Worm (Caenorhabditis elegans): ENCODE results near the gene K10H10.7.

Gene K10H10.7

ce11 chrII:14507563-14507962, at the start of gene K10H10.7, which contains the start of gene K10H10.10:
TSS of gene K10H10.7 (minus strand) at chrII:14507663.
TSS of gene K10H10.10 (plus strand) at chrII:14507766.
- TF ChIP-seq unc-62 (GFP tag; optimal IDR thresholded peaks at IDR 0.05), result no peak

ce11 chrII:14555019-14555418, 47.6 kb upstream of the K10H10.7 start:
- TF ChIP-seq unc-62 (GFP tag; optimal IDR thresholded peaks at IDR 0.05), result no peak

DNA sequence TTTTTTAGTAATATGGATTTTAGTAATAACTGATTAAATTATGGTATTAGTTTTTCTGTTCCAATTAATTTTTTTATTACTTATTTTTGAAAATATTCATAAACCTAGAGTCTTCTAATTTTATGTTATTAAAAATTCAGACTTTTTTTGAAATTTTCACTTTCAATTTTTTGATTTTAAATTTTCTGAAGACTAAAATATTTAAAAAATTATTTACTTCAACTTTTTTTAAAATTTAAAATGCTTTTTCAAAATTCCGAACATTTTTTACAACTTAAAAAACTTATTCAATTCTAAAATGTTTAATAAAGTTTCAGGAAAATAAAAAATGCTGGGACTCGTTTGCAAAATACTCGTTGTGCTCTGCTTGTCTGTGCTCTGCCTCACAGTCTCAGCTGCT, 43.1 kb upstream of the K10H10.7 start, which contains the start of gene nlp-41:
TSS of gene nlp-41 (plus strand) at position 301 of the 400 bp plus-strand sequence.
- TF ChIP-seq unc-62 (GFP tag; optimal IDR thresholded peaks at IDR 0.05), result no peak

- TF ChIP-seq unc-62 (GFP tag; optimal IDR thresholded peaks at IDR 0.05), result no peak
Observed at ce11 chrII:14548691-14549090, 41.2 kb upstream of the K10H10.7 start, which contains the start of gene gcy-29. TSS of gene gcy-29 (minus strand) at chrII:14548791.

- no peak for TF ChIP-seq unc-62 (GFP tag; optimal IDR thresholded peaks at IDR 0.05)
Observed at ce11 chrII:14540551-14540950, 33.1 kb upstream of the K10H10.7 start.

DNA sequence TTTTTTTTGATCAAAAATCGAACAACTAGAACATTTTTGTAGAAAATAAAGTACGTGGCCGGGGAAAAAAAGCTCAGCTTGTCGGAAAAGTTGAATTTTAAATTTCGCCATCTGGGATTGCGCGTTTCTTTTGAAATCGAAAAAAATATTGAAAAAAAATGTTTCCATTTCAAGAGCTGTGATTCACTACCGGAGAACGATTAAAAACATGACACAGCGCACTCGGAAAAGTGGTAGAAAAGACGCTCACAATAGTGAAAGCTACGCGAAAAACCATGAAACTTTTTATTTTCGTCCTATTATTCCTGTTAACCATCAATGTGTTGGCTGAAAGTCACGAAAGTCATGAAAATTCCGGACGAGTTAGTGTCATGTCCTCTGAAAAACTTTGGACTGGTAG, 30.3 kb upstream of the K10H10.7 start, which contains the start of the genes clec-147 and C04H5.7:
TSS of gene clec-147 (minus strand) at position 101 of the 400 bp plus-strand sequence.
TSS of gene C04H5.7 (plus strand) at position 219 of the 400 bp plus-strand sequence.
- TF ChIP-seq unc-62 (GFP tag; optimal IDR thresholded peaks at IDR 0.05), result no peak

DNA sequence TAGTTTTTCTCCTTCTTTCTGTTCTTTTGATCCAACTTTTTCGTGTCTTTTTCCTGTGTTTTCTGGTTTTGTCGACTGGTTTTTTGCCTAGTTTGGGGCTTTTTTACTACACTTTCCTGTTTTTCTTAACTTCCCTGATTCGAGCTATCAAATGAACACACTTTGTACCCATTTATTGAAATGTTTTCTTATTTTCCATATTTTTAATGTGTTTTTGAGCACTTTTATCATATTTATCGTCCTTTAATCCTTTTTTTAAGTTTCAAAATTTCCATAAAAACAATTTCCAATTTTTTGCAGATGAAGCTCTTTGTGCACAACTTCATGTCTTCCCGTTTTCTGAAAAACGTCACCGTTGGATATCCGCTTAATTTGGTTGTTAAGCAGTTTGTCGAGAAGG, 26.5 kb upstream of the K10H10.7 start, which contains the start of gene C04H5.1:
TSS of gene C04H5.1 (plus strand) at position 301 of the 400 bp plus-strand sequence.
- no peak for TF ChIP-seq unc-62 (GFP tag; optimal IDR thresholded peaks at IDR 0.05)

DNA sequence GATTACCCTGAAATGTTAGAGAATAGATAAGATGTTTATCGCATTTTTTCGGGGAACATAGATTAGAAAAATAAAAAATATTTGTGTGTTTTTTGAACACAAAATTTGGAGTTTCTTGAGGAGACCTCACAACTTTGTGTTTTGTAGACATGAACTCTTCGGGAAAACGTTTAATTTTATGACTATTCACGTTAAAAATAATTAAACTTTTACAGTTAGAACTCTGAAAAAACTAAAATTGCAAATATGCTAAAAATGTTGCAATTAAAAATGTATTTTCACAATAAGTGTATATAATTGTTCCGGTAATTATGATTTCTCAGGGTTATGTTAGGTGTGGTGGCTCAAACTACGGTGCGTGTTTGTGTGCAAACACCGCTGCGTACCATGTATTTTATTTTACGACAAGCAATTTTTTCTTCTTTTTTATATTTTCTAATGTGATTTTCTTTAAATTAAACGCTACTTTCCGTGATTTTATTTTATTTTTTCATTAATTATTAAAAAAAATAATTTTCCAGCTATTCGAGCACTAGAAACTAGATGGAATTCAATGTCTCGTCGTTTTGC, 20.9 kb upstream of the K10H10.7 start, which contains the start of the genes F57C2.5 and spat-1:
TSS of gene F57C2.5 (minus strand) at position 7 of the 570 bp plus-strand sequence.
TSS of gene spat-1 (plus strand) at position 520 of the 570 bp plus-strand sequence.
- TF ChIP-seq unc-62 (GFP tag; optimal IDR thresholded peaks at IDR 0.05), result no peak

ce11 chrII:14527104-14527503, 19.6 kb upstream of the K10H10.7 start:
- no peak for TF ChIP-seq unc-62 (GFP tag; optimal IDR thresholded peaks at IDR 0.05)

ce11 chrII:14525013-14525412, 17.6 kb upstream of the K10H10.7 start, which contains the start of gene F57C2.4:
TSS of gene F57C2.4 (plus strand) at chrII:14525313.
- TF ChIP-seq unc-62 (GFP tag; optimal IDR thresholded peaks at IDR 0.05), result no peak

DNA sequence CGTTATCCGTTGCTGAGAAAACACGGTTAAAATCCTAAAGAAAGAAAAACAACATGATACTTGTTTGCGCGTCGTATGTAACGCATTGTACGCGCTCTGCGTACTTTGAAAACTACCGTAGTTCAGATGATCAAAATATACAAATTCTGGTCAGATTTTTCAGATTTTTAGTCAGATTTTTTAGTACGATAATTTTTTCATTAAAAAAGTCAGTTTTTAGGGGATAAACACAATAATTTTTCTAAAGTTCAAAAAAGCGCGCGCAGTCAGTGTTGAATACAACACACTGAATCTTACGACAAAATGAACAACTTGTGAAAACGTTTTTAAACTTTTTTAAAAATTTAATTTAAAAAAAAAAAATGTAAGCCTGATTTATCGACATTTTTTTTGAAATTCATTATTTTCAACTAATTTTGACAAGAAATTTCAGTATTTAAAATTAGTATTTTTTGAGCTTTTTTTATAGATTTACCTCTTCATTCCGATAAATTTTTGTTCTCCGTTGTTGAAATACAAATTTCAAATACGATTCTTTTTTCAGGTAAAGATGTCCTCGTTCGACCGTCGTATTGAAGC, 16.3 kb upstream of the K10H10.7 start, which contains the start of gene pot-2:
TSS of gene pot-2 (plus strand) at position 529 of the 579 bp plus-strand sequence.
- TF ChIP-seq unc-62 (GFP tag; optimal IDR thresholded peaks at IDR 0.05), result no peak

- no peak for TF ChIP-seq unc-62 (GFP tag; optimal IDR thresholded peaks at IDR 0.05)
Observed at ce11 chrII:14523070-14523572, 15.7 kb upstream of the K10H10.7 start, which contains the start of gene btb-20. TSS of gene btb-20 (minus strand) at chrII:14523522.

ce11 chrII:14522037-14522436, 14.6 kb upstream of the K10H10.7 start, which contains the start of gene btb-19:
TSS of gene btb-19 (minus strand) at chrII:14522137.
- TF ChIP-seq unc-62 (GFP tag; optimal IDR thresholded peaks at IDR 0.05), result no peak

DNA sequence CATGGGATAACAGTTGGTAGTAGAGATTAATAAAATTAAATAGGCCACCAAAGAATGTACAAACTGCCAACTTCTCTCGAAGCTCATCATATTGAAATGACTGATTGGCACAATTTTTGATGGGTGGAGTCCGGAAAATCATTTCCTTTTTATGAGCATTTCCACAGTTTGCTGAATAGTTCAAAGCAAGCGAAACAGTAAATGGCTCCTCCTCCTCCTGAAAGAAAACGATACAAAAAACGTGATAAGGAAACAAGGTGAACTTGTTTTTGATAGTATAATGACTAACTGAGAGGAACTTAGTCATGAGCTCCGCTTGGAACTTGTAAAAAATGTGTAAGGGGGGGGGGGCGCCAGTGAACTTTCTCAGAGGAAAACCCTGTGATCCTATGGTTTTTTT, 7.6 kb upstream of the K10H10.7 start, which contains the start of gene K10H10.9:
TSS of gene K10H10.9 (minus strand) at position 101 of the 400 bp plus-strand sequence.
- TF ChIP-seq unc-62 (GFP tag; optimal IDR thresholded peaks at IDR 0.05), result no peak

- no peak for TF ChIP-seq unc-62 (GFP tag; optimal IDR thresholded peaks at IDR 0.05)
Observed at ce11 chrII:14511189-14511588, 3.7 kb upstream of the K10H10.7 start, which contains the start of gene K10H10.13. TSS of gene K10H10.13 (minus strand) at chrII:14511289.

DNA sequence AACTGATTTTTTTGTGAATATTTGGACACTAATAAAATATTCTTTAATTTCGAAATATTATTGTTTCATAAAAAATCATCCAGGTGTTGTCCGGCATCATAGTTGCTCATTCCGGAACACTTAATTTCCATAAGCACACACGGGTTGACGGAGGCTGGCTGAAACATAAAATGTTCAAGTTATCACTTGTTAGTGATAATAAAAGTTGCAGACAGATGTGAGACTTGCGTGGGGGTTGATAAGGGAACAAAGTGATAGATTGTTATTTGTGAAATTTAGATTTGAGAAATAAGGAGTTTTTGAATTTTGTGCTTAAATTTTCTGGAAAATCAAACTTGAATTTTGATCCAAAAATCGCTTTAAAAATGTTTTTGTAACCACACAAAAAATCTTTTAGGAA, 2.7 kb upstream of the K10H10.7 start:
- no peak for TF ChIP-seq unc-62 (GFP tag; optimal IDR thresholded peaks at IDR 0.05)

All from whole organism, dauer.